Worm (Caenorhabditis elegans) whole organism, L4 larva: ENCODE data around the gene F01D5.1.
A peak's percentile ranks its signal among the peaks of the same experiment; 100 is the strongest.

Source experiments
- D1046.2 ChIP-seq: fragments of 200-800 bp; sonication (Bioruptor generic); IDR thresholded peaks from 2 replicates; pipeline ENCODE4 v1.3.6; 2022; ENCODE audit warnings: missing genetic modification characterization, missing compliant biosample characterization
- F26F4.8 ChIP-seq: fragments of 200-800 bp; sonication (Bioruptor generic); conservative IDR thresholded peaks from 2 replicates; pipeline ENCODE4 v1.3.6; 2022; ENCODE audit warnings: missing genetic modification characterization, missing compliant biosample characterization
- F37D6.2 ChIP-seq: sonication (generic microtip); optimal IDR thresholded peaks from 2 replicates; lab custom pipeline; 2016; ENCODE audit warnings: mild to moderate bottlenecking, missing genetic modification characterization, missing compliant biosample characterization
- F49E8.2 ChIP-seq: sonication (generic microtip); optimal IDR thresholded peaks from 2 replicates; lab custom pipeline; 2016; ENCODE audit warnings: missing compliant biosample characterization, mild to moderate bottlenecking, missing genetic modification characterization, borderline replicate concordance
- R02D3.7 ChIP-seq: fragments of 150-350 bp; sonication (generic microtip); optimal IDR thresholded peaks from 3 replicates; lab custom pipeline; 2014; ENCODE audit warnings: missing biosample characterization, missing genetic modification characterization
- T26A8.4 ChIP-seq: fragments of 200-800 bp; sonication (Bioruptor generic); IDR thresholded peaks from 2 replicates; pipeline ENCODE4 v1.3.6; 2022; ENCODE audit warnings: missing genetic modification characterization, missing compliant biosample characterization
- Y105C5A.15 ChIP-seq: fragments of 200-800 bp; sonication (Bioruptor generic); IDR thresholded peaks from 2 replicates; pipeline ENCODE4 v1.3.6; 2022; ENCODE audit warnings: missing genetic modification characterization, missing compliant biosample characterization
- Y5F2A.4 ChIP-seq: fragments of 200-800 bp; sonication (Bioruptor generic); optimal IDR thresholded peaks from 2 replicates; lab custom pipeline; 2018; ENCODE audit warnings: mild to moderate bottlenecking, missing genetic modification characterization, missing compliant biosample characterization
- aha-1 ChIP-seq: fragments of 150-350 bp; peaks from one replicate; lab custom pipeline; 2014; ENCODE audit warnings: missing biosample characterization, missing genetic modification characterization
- ceh-20 ChIP-seq: fragments of 200-800 bp; sonication (Bioruptor generic); IDR thresholded peaks from 2 replicates; pipeline ENCODE4 v1.3.6; 2022; ENCODE audit warnings: missing genetic modification reagents, missing genetic modification characterization, missing compliant biosample characterization
- ceh-62 ChIP-seq: sonication (generic microtip); optimal IDR thresholded peaks from 2 replicates; lab custom pipeline; 2017; ENCODE audit warnings: missing biosample characterization, missing genetic modification characterization
- ces-1 ChIP-seq: fragments of 150-350 bp; sonication (generic microtip); optimal IDR thresholded peaks from 4 replicates; lab custom pipeline; 2014; ENCODE audit warnings: missing biosample characterization, missing genetic modification reagents, missing genetic modification characterization
- ctbp-1 ChIP-seq: fragments of 200-800 bp; sonication (Bioruptor generic); IDR thresholded peaks from 2 replicates; pipeline ENCODE4 v1.3.6; 2022; ENCODE audit warnings: missing genetic modification reagents, missing genetic modification characterization, missing compliant biosample characterization
- daf-12 ChIP-seq: fragments of 150-350 bp; optimal IDR thresholded peaks from 2 replicates; lab custom pipeline; 2014; ENCODE audit warnings: missing biosample characterization, missing genetic modification reagents, missing genetic modification characterization
- daf-16 ChIP-seq, 3 experiments: sonication (generic microtip); optimal IDR thresholded peaks; 2 replicates each; lab custom pipeline; 2016 to 2017; ENCODE audit warnings: missing genetic modification characterization in 3 of 3, missing genetic modification reagents in 3 of 3, mild to moderate bottlenecking in 2 of 3, missing compliant biosample characterization in 2 of 3, missing biosample characterization in 1 of 3, moderate library complexity in 1 of 3
- daf-8 ChIP-seq: fragments of 200-800 bp; sonication (Bioruptor generic); IDR thresholded peaks from 2 replicates; pipeline ENCODE4 v1.3.6; 2022; ENCODE audit warnings: missing genetic modification characterization, missing compliant biosample characterization
- dmd-9 ChIP-seq: fragments of 200-800 bp; sonication (Bioruptor generic); IDR thresholded peaks from 2 replicates; pipeline ENCODE4 v1.3.6; 2022; ENCODE audit warnings: missing genetic modification reagents, missing genetic modification characterization, missing compliant biosample characterization
- duxl-1 ChIP-seq: sonication (generic microtip); optimal IDR thresholded peaks from 2 replicates; lab custom pipeline; 2016; ENCODE audit warnings: mild to moderate bottlenecking, missing genetic modification characterization, moderate library complexity, missing compliant biosample characterization; ENCODE audit not compliant: poor library complexity
- egl-27 ChIP-seq: sonication (generic microtip); optimal IDR thresholded peaks from 3 replicates; lab custom pipeline; 2017; ENCODE audit warnings: missing biosample characterization, missing genetic modification reagents, missing genetic modification characterization
- fkh-10 ChIP-seq: fragments of 150-350 bp; optimal IDR thresholded peaks from 2 replicates; lab custom pipeline; 2014; ENCODE audit warnings: missing biosample characterization, missing genetic modification reagents, missing genetic modification characterization
- fos-1 ChIP-seq: fragments of 150-350 bp; optimal IDR thresholded peaks from 2 replicates; lab custom pipeline; 2014; ENCODE audit warnings: missing biosample characterization, missing genetic modification characterization
- hlh-30 ChIP-seq: sonication (generic microtip); optimal IDR thresholded peaks from 2 replicates; lab custom pipeline; 2017; ENCODE audit warnings: antibody characterized with exemption, mild to moderate bottlenecking, missing genetic modification characterization, missing compliant biosample characterization; ENCODE audit not compliant: insufficient read depth
- hmg-1.1 ChIP-seq: fragments of 200-800 bp; sonication (Bioruptor generic); IDR thresholded peaks from 2 replicates; pipeline ENCODE4 v1.3.6; 2022; ENCODE audit warnings: missing genetic modification reagents, missing genetic modification characterization, missing compliant biosample characterization
- jun-1 ChIP-seq: fragments of 150-350 bp; optimal IDR thresholded peaks from 2 replicates; lab custom pipeline; 2014; ENCODE audit warnings: missing biosample characterization, missing genetic modification reagents, missing genetic modification characterization
- lin-13 ChIP-seq: fragments of 150-350 bp; optimal IDR thresholded peaks from 2 replicates; lab custom pipeline; 2014; ENCODE audit warnings: missing biosample characterization, missing genetic modification reagents, missing genetic modification characterization
- lin-15B ChIP-seq: fragments of 150-350 bp; sonication (generic microtip); optimal IDR thresholded peaks from 3 replicates; lab custom pipeline; 2014; ENCODE audit warnings: missing biosample characterization, missing genetic modification characterization
- lin-29 ChIP-seq: fragments of 200-800 bp; sonication (Bioruptor generic); IDR thresholded peaks from 2 replicates; pipeline ENCODE4 v1.3.6; 2022; ENCODE audit warnings: missing genetic modification reagents, missing genetic modification characterization, missing compliant biosample characterization
- lin-39 ChIP-seq: fragments of 150-350 bp; optimal IDR thresholded peaks from 2 replicates; lab custom pipeline; 2014; ENCODE audit warnings: missing biosample characterization, missing genetic modification reagents, missing genetic modification characterization
- lir-3 ChIP-seq: sonication (generic microtip); optimal IDR thresholded peaks from 2 replicates; lab custom pipeline; 2016; ENCODE audit warnings: mild to moderate bottlenecking, missing genetic modification characterization, missing compliant biosample characterization
- lsy-2 ChIP-seq, 2 experiments: fragments of 150-350 bp in 1 of 2; sonication (generic microtip) in 1 of 2; optimal IDR thresholded peaks; 2 replicates each; lab custom pipeline; 2014 to 2017; ENCODE audit warnings: missing biosample characterization in 2 of 2, missing genetic modification characterization in 2 of 2
- madf-9 ChIP-seq: fragments of 200-800 bp; sonication (Bioruptor generic); conservative IDR thresholded peaks from 2 replicates; pipeline ENCODE4 v1.3.6; 2022; ENCODE audit warnings: missing genetic modification reagents, missing genetic modification characterization, missing compliant biosample characterization
- mdl-1 ChIP-seq, 2 experiments: fragments of 150-350 bp in 1 of 2; sonication (generic microtip) in 1 of 2; optimal IDR thresholded peaks; 2 replicates each; lab custom pipeline; 2014 to 2017; ENCODE audit warnings: missing biosample characterization in 2 of 2, missing genetic modification characterization in 2 of 2
- mxl-2 ChIP-seq: fragments of 200-800 bp; sonication (Bioruptor generic); conservative IDR thresholded peaks from 2 replicates; pipeline ENCODE4 v1.3.6; 2022; ENCODE audit warnings: missing genetic modification reagents, missing genetic modification characterization, missing compliant biosample characterization
- nhr-10 ChIP-seq: fragments of 150-350 bp; optimal IDR thresholded peaks from 2 replicates; lab custom pipeline; 2014; ENCODE audit warnings: missing biosample characterization, missing genetic modification characterization
- nhr-102 ChIP-seq: sonication (generic microtip); optimal IDR thresholded peaks from 2 replicates; lab custom pipeline; 2016; ENCODE audit warnings: mild to moderate bottlenecking, missing genetic modification characterization, moderate library complexity, missing compliant biosample characterization
- nhr-28 ChIP-seq: fragments of 150-350 bp; optimal IDR thresholded peaks from 2 replicates; lab custom pipeline; 2014; ENCODE audit warnings: missing biosample characterization, missing genetic modification characterization
- nhr-41 ChIP-seq: fragments of 200-800 bp; sonication (Bioruptor generic); IDR thresholded peaks from 2 replicates; pipeline ENCODE4 v1.3.6; 2022; ENCODE audit warnings: missing genetic modification reagents, missing genetic modification characterization, missing compliant biosample characterization
- nhr-48 ChIP-seq: sonication (generic microtip); optimal IDR thresholded peaks from 2 replicates; lab custom pipeline; 2016; ENCODE audit warnings: mild to moderate bottlenecking, missing genetic modification characterization, missing compliant biosample characterization
- nhr-77 ChIP-seq: fragments of 150-350 bp; optimal IDR thresholded peaks from 2 replicates; lab custom pipeline; 2014; ENCODE audit warnings: missing biosample characterization, missing genetic modification characterization
- rbr-2 ChIP-seq: sonication (generic microtip); optimal IDR thresholded peaks from 2 replicates; lab custom pipeline; 2016; ENCODE audit warnings: missing genotype, missing genetic modification characterization, missing compliant biosample characterization
- sdz-12 ChIP-seq: fragments of 200-800 bp; sonication (Bioruptor generic); optimal IDR thresholded peaks from 2 replicates; lab custom pipeline; 2018; ENCODE audit warnings: mild to moderate bottlenecking, missing genetic modification characterization, missing compliant biosample characterization
- snpc-1.2 ChIP-seq: fragments of 200-800 bp; sonication (Bioruptor generic); IDR thresholded peaks from 2 replicates; pipeline ENCODE4 v1.3.6; 2022; ENCODE audit warnings: missing genetic modification reagents, missing genetic modification characterization, missing compliant biosample characterization
- snpc-4 ChIP-seq: fragments of 150-350 bp; optimal IDR thresholded peaks from 2 replicates; lab custom pipeline; 2014; ENCODE audit warnings: missing biosample characterization, missing genetic modification characterization
- tag-97 ChIP-seq: fragments of 200-800 bp; sonication (Bioruptor generic); IDR thresholded peaks from 2 replicates; pipeline ENCODE4 v1.3.6; 2022; ENCODE audit warnings: missing genetic modification characterization, missing compliant biosample characterization
- tra-1 ChIP-seq: fragments of 200-800 bp; sonication (Bioruptor generic); IDR thresholded peaks from 2 replicates; pipeline ENCODE4 v1.3.6; 2022; ENCODE audit warnings: missing genetic modification reagents, missing genetic modification characterization, missing compliant biosample characterization
- unc-39 ChIP-seq: sonication (generic microtip); optimal IDR thresholded peaks from 2 replicates; lab custom pipeline; 2017; ENCODE audit warnings: missing biosample characterization, missing genetic modification characterization
- unc-62 ChIP-seq, 3 experiments: fragments of 150-350 bp in 1 of 3; sonication (generic microtip); optimal IDR thresholded peaks in 2 of 3; peaks in 1 of 3; 1 replicate in 1 of 3; 2 replicates in 2 of 3; lab custom pipeline; 2014 to 2017; ENCODE audit warnings: missing biosample characterization in 3 of 3, missing genetic modification characterization in 3 of 3, missing genetic modification reagents in 3 of 3, missing genotype in 1 of 3
- zag-1 ChIP-seq: fragments of 150-350 bp; optimal IDR thresholded peaks from 2 replicates; lab custom pipeline; 2014; ENCODE audit warnings: missing biosample characterization, missing genetic modification characterization
- zfp-3 ChIP-seq: fragments of 200-800 bp; sonication (Bioruptor generic); conservative IDR thresholded peaks from 2 replicates; pipeline ENCODE4 v1.3.6; 2022; ENCODE audit warnings: missing genetic modification reagents, missing genetic modification characterization, missing compliant biosample characterization
- zip-11 ChIP-seq: fragments of 200-800 bp; sonication (Bioruptor generic); IDR thresholded peaks from 2 replicates; pipeline ENCODE4 v1.3.6; 2022; ENCODE audit warnings: missing genetic modification characterization, missing compliant biosample characterization
- ztf-7 ChIP-seq: fragments of 150-350 bp; optimal IDR thresholded peaks from 2 replicates; lab custom pipeline; 2014; ENCODE audit warnings: missing biosample characterization, missing genetic modification characterization

Gene F01D5.1

DNA sequence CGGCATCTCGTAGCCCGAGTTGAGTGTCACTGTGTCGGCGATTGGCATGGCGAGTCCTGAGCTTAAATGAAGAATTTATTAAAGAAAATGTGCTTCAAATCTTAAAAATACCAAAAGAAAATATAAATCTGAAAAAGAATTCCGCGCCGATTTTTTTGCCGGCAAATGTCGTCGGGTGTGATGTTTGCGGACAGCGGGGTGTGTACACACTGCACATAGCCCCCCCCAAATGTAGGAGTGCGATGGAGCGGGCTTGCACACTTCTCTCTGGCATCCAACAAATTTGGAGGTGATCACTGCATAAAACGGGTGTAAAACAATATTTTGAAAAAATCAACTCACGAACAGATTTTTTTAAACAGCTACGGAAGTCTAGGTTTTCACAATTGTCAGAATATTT lies 21.2 kb downstream of the F01D5.1 start, which contains the start of gene Y39G8B.2:
Gene Y39G8B.2 (minus strand): TSS at position 61 of the 400 bp plus-strand sequence.
- TF ChIP-seq unc-39 (tag; lab: Kevin White, UChicago) (no peak), nhr-10 (tag; lab: Kevin White, UChicago) (no peak), zag-1 (tag; lab: Kevin White, UChicago) (no peak), zip-11 (GFP tag; lab: Robert Waterston, UW) (no peak), ztf-7 (no peak), sdz-12 (no peak), nhr-48 (tag; lab: Kevin White, UChicago) (no peak), ceh-20 (GFP tag; lab: Robert Waterston, UW) (peak; percentile 73; the same call in 1 of the 2 replicates), lsy-2 (tag; optimal IDR thresholded peaks at IDR 0.05; lab: Kevin White, UChicago) (peak; percentile 64 to 93), F37D6.2 (tag; lab: Kevin White, UChicago) (no peak), fkh-10 (GFP tag; lab: Kevin White, UChicago) (peak; percentile 59), daf-12 (tag; lab: Kevin White, UChicago) (no peak), tag-97 (GFP tag; lab: Robert Waterston, UW) (no peak), unc-62 (GFP tag; optimal IDR thresholded peaks at IDR 0.05 in 1 of 2; lab: Kevin White, UChicago) (peak in 1 of 2 experiments; percentile 97), unc-62 (tag; optimal IDR thresholded peaks at IDR 0.05; lab: Kevin White, UChicago) (no peak), F26F4.8 (GFP tag; lab: Robert Waterston, UW) (no peak), hlh-30 (tag; lab: Kevin White, UChicago) (peak; percentile 72), zfp-3 (GFP tag; lab: Robert Waterston, UW) (peak; percentile 56; the same call in 1 of the 2 replicates), mxl-2 (GFP tag; lab: Robert Waterston, UW) (no peak), lin-15B (tag; lab: Kevin White, UChicago) (peak; percentile 75), T26A8.4 (GFP tag; lab: Robert Waterston, UW) (no peak), jun-1 (tag; lab: Kevin White, UChicago) (peak; percentile 66), rbr-2 (tag; lab: Kevin White, UChicago) (peak; percentile 88), Y105C5A.15 (no peak), nhr-28 (tag; lab: Kevin White, UChicago) (peak; percentile 70), daf-8 (no peak), hmg-1.1 (GFP tag; lab: Robert Waterston, UW) (peak; percentile 92), egl-27 (tag; lab: Kevin White, UChicago) (no peak), aha-1 (tag; lab: Kevin White, UChicago) (peak; percentile 98), ceh-62 (no peak), duxl-1 (no peak), snpc-1.2 (GFP tag; lab: Robert Waterston, UW) (peak; percentile 51; the same call in 1 of the 2 replicates), dmd-9 (GFP tag; lab: Robert Waterston, UW) (no peak; the same call in 1 of the 2 replicates), ctbp-1 (GFP tag; lab: Robert Waterston, UW) (no peak; the same call in 1 of the 2 replicates), lin-29 (peak; percentile 37; the same call in 1 of the 2 replicates), mdl-1 (tag; optimal IDR thresholded peaks at IDR 0.05; lab: Kevin White, UChicago) (peak in 1 of 2 experiments; percentile 54), nhr-41 (GFP tag; lab: Robert Waterston, UW) (no peak), snpc-4 (no peak), fos-1 (tag; lab: Kevin White, UChicago) (no peak), nhr-102 (tag; lab: Kevin White, UChicago) (no peak), lin-39 (tag; lab: Kevin White, UChicago) (no peak), tra-1 (GFP tag; lab: Robert Waterston, UW) (peak; percentile 75; the same call in 1 of the 2 replicates), nhr-77 (tag; lab: Kevin White, UChicago) (peak; percentile 98), daf-16 (GFP tag; optimal IDR thresholded peaks at IDR 0.05; lab: Kevin White, UChicago) (no peak), daf-16 (tag; optimal IDR thresholded peaks at IDR 0.05; lab: Kevin White, UChicago) (peak; percentile 71), Y5F2A.4 (GFP tag; lab: Kevin White, UChicago) (no peak), lin-13 (GFP tag; lab: Kevin White, UChicago) (peak; percentile 86), R02D3.7 (tag; lab: Kevin White, UChicago) (no peak), F49E8.2 (no peak), lir-3 (no peak), D1046.2 (GFP tag; lab: Robert Waterston, UW) (0 out of 2 replicates have a peak, but pooled peaks have one; percentile 40), ces-1 (GFP tag; lab: Kevin White, UChicago) (no peak), madf-9 (GFP tag; lab: Robert Waterston, UW) (peak; percentile 57; the same call in 1 of the 2 replicates)
